Worm (Caenorhabditis elegans) whole organism, L1 larva: Measurements from ENCODE around the gene cutl-2.

Experiments
- aly-2 ChIP-seq: fragments of 150-350 bp; optimal IDR thresholded peaks from 2 replicates; lab custom pipeline; 2014; ENCODE audit warnings: missing biosample characterization, missing genetic modification characterization
- egl-13 ChIP-seq: sonication (generic microtip); optimal IDR thresholded peaks from 2 replicates; lab custom pipeline; 2016; ENCODE audit warnings: missing genotype, missing genetic modification reagents, missing genetic modification characterization, missing compliant biosample characterization
- fkh-10 ChIP-seq: sonication (generic microtip); optimal IDR thresholded peaks from 2 replicates; lab custom pipeline; 2017; ENCODE audit warnings: missing biosample characterization, missing genetic modification reagents, missing genetic modification characterization
- fos-1 ChIP-seq: fragments of 150-350 bp; optimal IDR thresholded peaks from 2 replicates; lab custom pipeline; 2014; ENCODE audit warnings: missing biosample characterization, missing genetic modification characterization
- mab-9 ChIP-seq: fragments of 200-800 bp; sonication (Bioruptor generic); IDR thresholded peaks from 2 replicates; pipeline ENCODE4 v1.3.6; 2022; ENCODE audit warnings: missing genetic modification reagents, missing genetic modification characterization, missing compliant biosample characterization
- mdl-1 ChIP-seq, 2 experiments: fragments of 150-350 bp; optimal IDR thresholded peaks; 2 replicates each; lab custom pipeline; 2014 to 2017; ENCODE audit warnings: missing biosample characterization in 2 of 2, missing genetic modification characterization in 2 of 2, inconsistent platforms in 1 of 2
- mef-2 ChIP-seq: fragments of 150-350 bp; optimal IDR thresholded peaks from 2 replicates; lab custom pipeline; 2014; ENCODE audit warnings: missing biosample characterization, missing genetic modification characterization
- mep-1 ChIP-seq: fragments of 150-350 bp; optimal IDR thresholded peaks from 2 replicates; lab custom pipeline; 2014; ENCODE audit warnings: missing biosample characterization, missing genetic modification characterization
- nhr-84 ChIP-seq: sonication (generic microtip); optimal IDR thresholded peaks from 2 replicates; lab custom pipeline; 2017; ENCODE audit warnings: missing biosample characterization, missing genetic modification characterization
- sup-37 ChIP-seq: fragments of 200-800 bp; sonication (Bioruptor generic); optimal IDR thresholded peaks from 2 replicates; lab custom pipeline; 2018; ENCODE audit warnings: mild to moderate bottlenecking, missing genetic modification characterization, missing compliant biosample characterization
- swsn-7 ChIP-seq: sonication (generic microtip); optimal IDR thresholded peaks from 2 replicates; lab custom pipeline; 2016; ENCODE audit warnings: missing genetic modification characterization, missing compliant biosample characterization

DNA sequence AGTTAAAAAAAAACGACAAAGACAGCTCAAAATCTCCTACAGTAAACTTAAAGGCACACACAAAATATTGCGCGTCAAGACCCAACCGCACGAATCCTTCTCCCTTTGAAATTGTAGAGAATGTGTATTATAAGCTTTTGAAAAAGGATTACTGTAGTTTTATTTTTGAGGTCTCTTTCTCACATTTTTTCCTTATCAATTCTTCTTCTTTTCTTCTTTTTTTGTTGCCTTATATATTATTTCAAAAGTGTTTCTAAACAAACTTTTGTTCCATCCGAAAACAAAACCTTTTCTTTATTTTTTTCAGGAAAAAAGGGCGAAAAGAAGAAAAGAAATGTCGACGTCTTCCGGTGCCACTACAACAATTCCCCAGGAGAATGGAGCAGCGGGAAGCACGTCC lies 44.0 kb downstream of the cutl-2 start, which contains the start of gene ZK1320.13:
- TF ChIP-seq fkh-10 (GFP tag; lab: Kevin White, UChicago) (no peak), aly-2 (tag; lab: Kevin White, UChicago) (no peak), swsn-7 (tag; lab: Kevin White, UChicago) (no peak), sup-37 (GFP tag; lab: Kevin White, UChicago) (no peak), mef-2 (tag; lab: Kevin White, UChicago) (no peak), mab-9 (no peak), nhr-84 (no peak), mep-1 (tag; lab: Kevin White, UChicago) (no peak), fos-1 (tag; lab: Kevin White, UChicago) (no peak), mdl-1 (tag; optimal IDR thresholded peaks at IDR 0.05; lab: Kevin White, UChicago) (no peak), egl-13 (tag; lab: Kevin White, UChicago) (no peak)
